Fruit fly (Drosophila melanogaster): ENCODE results near the gene CG34428.
A peak's percentile ranks its signal among the peaks of the same experiment; 100 is the strongest.

Gene CG34428

dm6 chr3L:13080418-13080817 is 18.9 kb downstream of the CG34428 start:
- no peak for TF ChIP-seq stwl (tag; optimal IDR thresholded peaks at IDR 0.05)
- peak; percentile 60 for TF ChIP-seq Ets65A (GFP tag)
- TF ChIP-seq ham (GFP tag; IDR thresholded peaks at IDR 0.05): no peak
- TF ChIP-seq CG17612 (GFP tag; IDR thresholded peaks at IDR 0.05): no peak
- TF ChIP-seq CG8478 (optimal IDR thresholded peaks at IDR 0.05): peak; percentile 41
- no peak for TF ChIP-seq CrebB (tag; optimal IDR thresholded peaks at IDR 0.05)
- no peak for TF ChIP-seq CG12942 (GFP tag; optimal IDR thresholded peaks at IDR 0.05)
- no peak for TF ChIP-seq ken (GFP tag; IDR thresholded peaks at IDR 0.05)
- TF ChIP-seq CG18599 (GFP tag; optimal IDR thresholded peaks at IDR 0.05): peak; percentile 1
- no peak for TF ChIP-seq CG17361 (GFP tag; IDR thresholded peaks at IDR 0.05)
- TF ChIP-seq CG16779 (GFP tag; IDR thresholded peaks at IDR 0.05): no peak
- TF ChIP-seq CG18011 (GFP tag; optimal IDR thresholded peaks at IDR 0.05): no peak
- no peak for TF ChIP-seq ara (GFP tag; IDR thresholded peaks at IDR 0.05)
- no peak for TF ChIP-seq CG8281 (tag; optimal IDR thresholded peaks at IDR 0.05)
- peak; percentile 75 for TF ChIP-seq sens (GFP tag)

- TF ChIP-seq CG14860 (GFP tag; IDR thresholded peaks at IDR 0.05; ENCODE audit: partially characterized antibody) (no peak), NFAT (GFP tag; IDR thresholded peaks at IDR 0.05) (no peak), CG3995 (GFP tag; optimal IDR thresholded peaks at IDR 0.05) (no peak), tgo (GFP tag; IDR thresholded peaks at IDR 0.05) (no peak), D (optimal IDR thresholded peaks at IDR 0.05) (peak; percentile 98), D (GFP tag; optimal IDR thresholded peaks at IDR 0.05) (no peak), bsh (GFP tag; optimal IDR thresholded peaks at IDR 0.05) (no peak), bbx (GFP tag; IDR thresholded peaks at IDR 0.05; ENCODE audit: partially characterized antibody) (no peak), CG2116 (GFP tag; optimal IDR thresholded peaks at IDR 0.05) (no peak), CG8478 (optimal IDR thresholded peaks at IDR 0.05) (peak; percentile 63), CG31441 (GFP tag; IDR thresholded peaks at IDR 0.05) (no peak), CG18599 (GFP tag; optimal IDR thresholded peaks at IDR 0.05) (no peak), zen (tag; optimal IDR thresholded peaks at IDR 0.05) (peak; percentile 91), lilli (GFP tag; optimal IDR thresholded peaks at IDR 0.05) (no peak), cad (GFP tag; optimal IDR thresholded peaks at IDR 0.05) (peak; percentile 95), CG10979 (tag; optimal IDR thresholded peaks at IDR 0.05) (no peak), CG5953 (GFP tag; IDR thresholded peaks at IDR 0.05) (no peak), Med (GFP tag) (no peak), Atf6 (GFP tag; IDR thresholded peaks at IDR 0.05) (no peak), E2f1 (GFP tag; IDR thresholded peaks at IDR 0.05) (no peak), Dad (GFP tag; optimal IDR thresholded peaks at IDR 0.05) (no peak), CG1602 (GFP tag; optimal IDR thresholded peaks at IDR 0.05) (no peak), CG6791 (GFP tag; IDR thresholded peaks at IDR 0.05; ENCODE audit: partially characterized antibody) (no peak), CG7271 (tag; optimal IDR thresholded peaks at IDR 0.05) (peak; percentile 61), seq (GFP tag; IDR thresholded peaks at IDR 0.05) (no peak), Abd-B (GFP tag; optimal IDR thresholded peaks at IDR 0.05) (no peak), ewg (GFP tag; optimal IDR thresholded peaks at IDR 0.05) (no peak), Atf-2 (GFP tag; optimal IDR thresholded peaks at IDR 0.05) (no peak), CG15479 (GFP tag; optimal IDR thresholded peaks at IDR 0.05) (peak; percentile 16), CG9437 (GFP tag; optimal IDR thresholded peaks at IDR 0.05) (no peak), tll (GFP tag; optimal IDR thresholded peaks at IDR 0.05) (peak in 1 of 2 experiments; percentile 97), Fer2 (tag; optimal IDR thresholded peaks at IDR 0.05) (no peak), Vsx1 (GFP tag; optimal IDR thresholded peaks at IDR 0.05) (no peak)
Observed at dm6 chr3L:13081284-13081937, 19.9 kb downstream of the CG34428 start.

Data from whole organism, embryonic.